Fruit fly (Drosophila melanogaster) whole organism, pupa: ENCODE data around the gene CG7715.

Experiments used
- CG10348 ChIP-seq: fragments of 200-800 bp; sonication (Bioruptor generic); IDR thresholded peaks from 2 replicates; pipeline ENCODE4 v1.3.6; 2022; ENCODE audit warnings: missing biosample characterization, missing genetic modification characterization
- CG12605 ChIP-seq: fragments of 200-800 bp; sonication (Bioruptor generic); IDR thresholded peaks from 2 replicates; pipeline ENCODE4 v1.3.6; 2022; ENCODE audit warnings: missing biosample characterization, missing genetic modification characterization
- CG13204 ChIP-seq: fragments of 200-800 bp; sonication (Bioruptor generic); optimal IDR thresholded peaks from 2 replicates; lab custom pipeline; 2018; ENCODE audit warnings: missing biosample characterization, mild to moderate bottlenecking, missing genetic modification characterization, moderate library complexity
- CG14655 ChIP-seq: fragments of 200-800 bp; sonication (Bioruptor generic); optimal IDR thresholded peaks from 3 replicates; lab custom pipeline; 2017; ENCODE audit warnings: mild to moderate bottlenecking, missing biosample characterization, missing genetic modification reagents, missing genetic modification characterization
- CG15710 ChIP-seq: fragments of 200-800 bp; sonication (Bioruptor generic); optimal IDR thresholded peaks from 2 replicates; lab custom pipeline; 2018; ENCODE audit warnings: missing biosample characterization, mild to moderate bottlenecking, missing genetic modification characterization, moderate library complexity
- CG17806 ChIP-seq: fragments of 200-800 bp; sonication (Bioruptor generic); optimal IDR thresholded peaks from 2 replicates; lab custom pipeline; 2018; ENCODE audit warnings: missing biosample characterization, mild to moderate bottlenecking, missing genetic modification characterization, moderate library complexity
- CG32121 ChIP-seq: fragments of 200-800 bp; sonication (Bioruptor generic); IDR thresholded peaks from 2 replicates; pipeline ENCODE4 v1.3.6; 2022; ENCODE audit warnings: missing biosample characterization, missing genetic modification characterization
- CG34367 ChIP-seq: fragments of 200-800 bp; sonication (Bioruptor generic); optimal IDR thresholded peaks from 2 replicates; lab custom pipeline; 2018; ENCODE audit warnings: missing biosample characterization, mild to moderate bottlenecking, missing genetic modification characterization
- CG4496 ChIP-seq: fragments of 200-800 bp; sonication (Bioruptor generic); IDR thresholded peaks from 3 replicates; pipeline ENCODE4 v1.3.6; 2022; ENCODE audit warnings: missing biosample characterization, missing genetic modification characterization
- CG8159 ChIP-seq: fragments of 200-800 bp; sonication (Bioruptor generic); optimal IDR thresholded peaks from 3 replicates; lab custom pipeline; 2018; ENCODE audit warnings: missing biosample characterization, mild to moderate bottlenecking, missing genetic modification characterization, moderate library complexity
- CG8301 ChIP-seq: fragments of 200-800 bp; sonication (Bioruptor generic); optimal IDR thresholded peaks from 2 replicates; lab custom pipeline; 2018; ENCODE audit warnings: missing biosample characterization, mild to moderate bottlenecking, missing genetic modification characterization
- CG9948 ChIP-seq: fragments of 200-800 bp; sonication (Bioruptor generic); optimal IDR thresholded peaks from 2 replicates; lab custom pipeline; 2018; ENCODE audit warnings: missing biosample characterization, mild to moderate bottlenecking, missing genetic modification characterization, moderate library complexity
- D1 ChIP-seq: fragments of 200-800 bp; sonication (Bioruptor generic); optimal IDR thresholded peaks from 2 replicates; lab custom pipeline; 2018; ENCODE audit warnings: missing biosample characterization, mild to moderate bottlenecking, missing genetic modification characterization, moderate library complexity
- EcR ChIP-seq: fragments of 200-800 bp; sonication (Bioruptor generic); optimal IDR thresholded peaks from 3 replicates; lab custom pipeline; 2019; ENCODE audit warnings: missing biosample characterization, missing genetic modification characterization, mild to moderate bottlenecking, moderate library complexity, missing genetic modification reagents
- Ets98B ChIP-seq: fragments of 200-800 bp; sonication (Bioruptor generic); IDR thresholded peaks from 2 replicates; pipeline ENCODE4 v1.3.6; 2022; ENCODE audit warnings: missing biosample characterization, missing genetic modification characterization
- Pif1A ChIP-seq: fragments of 200-800 bp; sonication (Bioruptor generic); optimal IDR thresholded peaks from 3 replicates; lab custom pipeline; 2016; ENCODE audit warnings: missing biosample characterization, missing genetic modification characterization
- Pif1B ChIP-seq: fragments of 200-800 bp; sonication (Bioruptor generic); optimal IDR thresholded peaks from 3 replicates; lab custom pipeline; 2016; ENCODE audit warnings: missing biosample characterization, missing genetic modification characterization
- Snoo ChIP-seq: fragments of 200-800 bp; sonication (Bioruptor generic); optimal IDR thresholded peaks from 3 replicates; lab custom pipeline; 2017; ENCODE audit warnings: missing biosample characterization, mild to moderate bottlenecking, missing genetic modification characterization, inconsistent platforms
- fd96Ca ChIP-seq: fragments of 200-800 bp; sonication (Bioruptor generic); IDR thresholded peaks from 3 replicates; pipeline ENCODE4 v1.3.6; 2022; ENCODE audit warnings: missing biosample characterization, missing genetic modification characterization
- gl ChIP-seq: fragments of 200-800 bp; sonication (Bioruptor generic); optimal IDR thresholded peaks from 2 replicates; lab custom pipeline; 2018; ENCODE audit warnings: missing biosample characterization, mild to moderate bottlenecking, missing genetic modification characterization
- rn ChIP-seq: fragments of 200-800 bp; sonication (Bioruptor generic); IDR thresholded peaks from 2 replicates; pipeline ENCODE4 v1.3.6; 2022; ENCODE audit warnings: missing biosample characterization, missing genetic modification characterization

The CG7715 gene

DNA sequence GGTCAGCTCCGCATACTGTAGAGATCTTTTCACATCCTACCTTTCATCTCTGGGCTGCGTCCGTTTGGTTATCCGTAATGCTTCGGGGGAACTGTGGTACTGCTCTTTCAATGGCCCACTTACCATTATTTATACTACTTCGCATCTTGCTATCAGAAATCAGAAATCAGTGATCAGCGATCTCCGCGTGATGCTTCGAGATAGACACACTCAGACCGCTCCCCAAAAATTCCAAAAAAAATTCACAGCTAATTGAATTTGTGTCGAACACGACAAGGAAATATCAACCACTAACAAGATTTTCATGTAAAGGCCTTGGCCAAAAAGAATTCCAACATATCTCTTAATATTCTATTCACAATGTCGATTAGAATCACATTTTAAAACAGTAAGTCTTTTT lies at the start of gene CG7715:
Gene CG7715 (minus strand): TSS at position 101 of the 400 bp plus-strand sequence.
- no peak for TF ChIP-seq CG10348 (GFP tag; lab: Robert Waterston, UW)
- TF ChIP-seq CG34367 (tag; lab: Kevin White, UChicago), result no peak
- no peak for TF ChIP-seq Pif1A (GFP tag; lab: Kevin White, UChicago)
- TF ChIP-seq gl, result no peak
- TF ChIP-seq D1 (tag; lab: Kevin White, UChicago), result no peak
- no peak for TF ChIP-seq Ets98B (GFP tag; lab: Robert Waterston, UW)
- TF ChIP-seq CG4496, result no peak
- TF ChIP-seq CG32121 (GFP tag; lab: Robert Waterston, UW), result no peak
- TF ChIP-seq CG15710 (tag; lab: Kevin White, UChicago), result no peak
- no peak for TF ChIP-seq CG9948
- no peak for TF ChIP-seq Pif1B (GFP tag; lab: Kevin White, UChicago)
- no peak for TF ChIP-seq EcR
- no peak for TF ChIP-seq rn (GFP tag; lab: Robert Waterston, UW)

- TF ChIP-seq Ets98B (GFP tag; lab: Robert Waterston, UW), result no peak; the same call in 1 of the 2 replicates
- no peak for TF ChIP-seq CG34367 (tag; lab: Kevin White, UChicago)
- no peak for TF ChIP-seq gl
- no peak for TF ChIP-seq Pif1B (GFP tag; lab: Kevin White, UChicago)
- TF ChIP-seq fd96Ca (GFP tag; lab: Robert Waterston, UW), result peak; percentile 74; the same call in 2 of the 3 replicates
- TF ChIP-seq CG12605, result 0 out of 2 replicates have a peak, but pooled peaks have one; percentile 6
- TF ChIP-seq CG17806 (tag; lab: Kevin White, UChicago), result peak; percentile 56
- TF ChIP-seq CG8301, result no peak
- TF ChIP-seq CG13204, result no peak
- no peak for TF ChIP-seq CG8159 (tag; lab: Kevin White, UChicago)
- TF ChIP-seq rn (GFP tag; lab: Robert Waterston, UW), result peak; percentile 50
- no peak for TF ChIP-seq EcR
- peak; percentile 65 for TF ChIP-seq CG15710 (tag; lab: Kevin White, UChicago)
- 0 out of 2 replicates have a peak, but pooled peaks have one; percentile 13 for TF ChIP-seq CG32121 (GFP tag; lab: Robert Waterston, UW)
- TF ChIP-seq CG10348 (GFP tag; lab: Robert Waterston, UW), result no peak
- no peak for TF ChIP-seq D1 (tag; lab: Kevin White, UChicago)
- no peak for TF ChIP-seq Pif1A (GFP tag; lab: Kevin White, UChicago)
- TF ChIP-seq Snoo (tag; lab: Kevin White, UChicago), result peak; percentile 20
- TF ChIP-seq CG9948, result no peak
- no peak for TF ChIP-seq CG14655 (GFP tag; lab: Kevin White, UChicago)
- peak; percentile 71; the same call in 2 of the 3 replicates for TF ChIP-seq CG4496
Observed at dm6 chr3R:18758548-18759257, 30.4 kb upstream of the CG7715 start, which contains the start of gene Epg5. Gene Epg5 (minus strand): TSS chr3R:18758873.

DNA sequence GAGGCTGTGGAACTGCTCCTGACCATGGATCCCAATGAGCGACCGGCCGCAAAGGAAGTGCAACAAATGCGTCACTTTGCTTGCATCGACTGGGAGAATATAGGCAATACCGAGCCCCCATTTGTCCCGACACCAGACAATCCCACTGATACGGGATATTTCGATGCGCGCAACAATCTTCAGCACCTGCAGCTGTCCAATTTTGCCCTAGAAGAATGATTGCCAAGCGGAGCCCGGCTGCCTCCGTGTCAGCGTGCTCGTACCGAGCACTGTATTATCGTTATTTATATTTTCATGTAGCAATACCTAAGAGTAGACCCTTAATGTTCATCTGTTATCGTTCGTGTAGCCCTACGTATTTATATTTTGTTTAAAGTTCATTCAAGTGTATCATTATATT lies 21.5 kb upstream of the CG7715 start:
- TF ChIP-seq CG15710 (tag; lab: Kevin White, UChicago), result no peak
- TF ChIP-seq CG4496, result no peak
- TF ChIP-seq fd96Ca (GFP tag; lab: Robert Waterston, UW), result no peak
- TF ChIP-seq Snoo (tag; lab: Kevin White, UChicago), result no peak
- no peak for TF ChIP-seq EcR
- TF ChIP-seq Ets98B (GFP tag; lab: Robert Waterston, UW), result no peak
- no peak for TF ChIP-seq CG32121 (GFP tag; lab: Robert Waterston, UW)
- TF ChIP-seq CG9948, result no peak

- no peak for TF ChIP-seq CG13204
- TF ChIP-seq, all 21 proteins: peak for 0
Observed at dm6 chr3R:18748087-18748486, 19.8 kb upstream of the CG7715 start.

DNA sequence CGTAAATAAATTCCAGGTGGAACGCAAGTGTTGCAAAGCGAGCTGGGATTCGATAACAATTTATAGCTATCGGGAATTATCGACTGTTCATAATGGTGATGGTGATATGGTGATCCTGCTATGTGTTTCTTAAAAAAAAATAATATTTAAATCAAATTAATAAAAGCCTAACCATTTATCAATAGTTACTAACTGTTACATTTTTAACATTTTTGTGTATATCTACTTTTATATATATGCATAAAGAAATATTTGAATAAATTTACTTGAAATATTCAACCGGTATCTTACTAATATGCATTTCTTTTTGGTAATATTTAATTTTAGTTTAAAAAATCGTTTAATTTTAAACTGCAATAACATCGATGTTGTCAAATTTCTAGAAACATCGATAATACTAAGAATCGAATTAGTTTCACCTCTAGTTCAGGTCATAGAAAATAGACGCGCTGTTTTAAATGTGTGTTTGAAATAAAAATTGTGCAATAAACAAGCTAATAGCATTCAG lies 17.7 kb upstream of the CG7715 start, which contains the start of the genes PGS1 and gwl:
Gene PGS1 (minus strand): TSS at position 81 of the 508 bp plus-strand sequence.
Gene gwl (plus strand): TSS at position 410 of the 508 bp plus-strand sequence.
- TF ChIP-seq CG9948 (peak; percentile 56), CG8159 (tag; lab: Kevin White, UChicago) (peak; percentile 77), rn (GFP tag; lab: Robert Waterston, UW) (peak; percentile 58), EcR (no peak), CG10348 (GFP tag; lab: Robert Waterston, UW) (no peak), CG14655 (GFP tag; lab: Kevin White, UChicago) (no peak), CG4496 (peak; percentile 68; the same call in 2 of the 3 replicates), Ets98B (GFP tag; lab: Robert Waterston, UW) (peak; percentile 34; the same call in 1 of the 2 replicates), fd96Ca (GFP tag; lab: Robert Waterston, UW) (0 out of 3 replicates have a peak, but pooled peaks have one; percentile 5), D1 (tag; lab: Kevin White, UChicago) (no peak), CG17806 (tag; lab: Kevin White, UChicago) (peak; percentile 55), CG12605 (peak; percentile 50; the same call in 1 of the 2 replicates), Snoo (tag; lab: Kevin White, UChicago) (peak; percentile 57), CG32121 (GFP tag; lab: Robert Waterston, UW) (peak; percentile 54), CG13204 (no peak), CG34367 (tag; lab: Kevin White, UChicago) (peak; percentile 35), Pif1A (GFP tag; lab: Kevin White, UChicago) (no peak), CG15710 (tag; lab: Kevin White, UChicago) (peak; percentile 69), Pif1B (GFP tag; lab: Kevin White, UChicago) (no peak)
